Fruit fly (Drosophila melanogaster) whole organism, pupa: ENCODE measurements around the gene RpS9.

ENCODE experiments used
- CG10348 ChIP-seq: fragments of 200-800 bp; sonication (Bioruptor generic); IDR thresholded peaks from 2 replicates; pipeline ENCODE4 v1.3.6; 2022; ENCODE audit warnings: missing biosample characterization, missing genetic modification characterization
- CG13204 ChIP-seq: fragments of 200-800 bp; sonication (Bioruptor generic); optimal IDR thresholded peaks from 2 replicates; lab custom pipeline; 2018; ENCODE audit warnings: missing biosample characterization, mild to moderate bottlenecking, missing genetic modification characterization, moderate library complexity
- CG15710 ChIP-seq: fragments of 200-800 bp; sonication (Bioruptor generic); optimal IDR thresholded peaks from 2 replicates; lab custom pipeline; 2018; ENCODE audit warnings: missing biosample characterization, mild to moderate bottlenecking, missing genetic modification characterization, moderate library complexity
- CG8159 ChIP-seq: fragments of 200-800 bp; sonication (Bioruptor generic); optimal IDR thresholded peaks from 3 replicates; lab custom pipeline; 2018; ENCODE audit warnings: missing biosample characterization, mild to moderate bottlenecking, missing genetic modification characterization, moderate library complexity
- D1 ChIP-seq: fragments of 200-800 bp; sonication (Bioruptor generic); optimal IDR thresholded peaks from 2 replicates; lab custom pipeline; 2018; ENCODE audit warnings: missing biosample characterization, mild to moderate bottlenecking, missing genetic modification characterization, moderate library complexity
- Ets98B ChIP-seq: fragments of 200-800 bp; sonication (Bioruptor generic); IDR thresholded peaks from 2 replicates; pipeline ENCODE4 v1.3.6; 2022; ENCODE audit warnings: missing biosample characterization, missing genetic modification characterization
- Snoo ChIP-seq: fragments of 200-800 bp; sonication (Bioruptor generic); optimal IDR thresholded peaks from 3 replicates; lab custom pipeline; 2017; ENCODE audit warnings: missing biosample characterization, mild to moderate bottlenecking, missing genetic modification characterization, inconsistent platforms
- fd96Ca ChIP-seq: fragments of 200-800 bp; sonication (Bioruptor generic); IDR thresholded peaks from 3 replicates; pipeline ENCODE4 v1.3.6; 2022; ENCODE audit warnings: missing biosample characterization, missing genetic modification characterization
- gl ChIP-seq: fragments of 200-800 bp; sonication (Bioruptor generic); optimal IDR thresholded peaks from 2 replicates; lab custom pipeline; 2018; ENCODE audit warnings: missing biosample characterization, mild to moderate bottlenecking, missing genetic modification characterization

DNA sequence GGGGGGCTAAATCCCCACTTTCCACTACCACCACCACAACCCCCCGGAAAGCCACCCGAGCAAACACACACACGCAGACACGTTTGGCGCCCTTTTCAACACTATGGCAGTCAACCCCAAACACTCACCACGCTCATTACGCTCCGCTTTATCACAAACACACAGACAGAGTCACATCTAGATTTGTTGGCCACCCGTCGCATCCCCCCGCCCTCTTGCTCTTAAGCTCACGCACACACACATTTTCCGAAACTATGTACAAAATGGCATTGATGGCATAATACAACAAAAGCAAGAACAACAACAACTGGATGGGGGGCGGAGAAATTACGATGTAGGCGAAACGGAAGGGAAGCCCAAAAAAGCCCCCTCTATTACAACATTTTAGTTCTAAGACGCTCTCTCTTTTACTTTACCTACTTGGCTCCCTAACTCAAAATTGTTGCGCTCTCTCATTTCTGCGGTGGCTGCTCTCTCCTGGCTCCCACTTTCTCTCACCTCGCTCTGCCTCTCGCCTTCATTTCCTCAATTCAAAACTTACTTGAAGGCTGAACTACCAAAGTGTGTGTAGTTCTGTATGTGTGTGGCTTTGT is 45.6 kb downstream of the RpS9 start:
- TF ChIP-seq D1 (tag; lab: Kevin White, UChicago) (no peak), Ets98B (GFP tag; lab: Robert Waterston, UW) (no peak), CG13204 (GFP tag; lab: Kevin White, UChicago) (no peak), gl (tag; lab: Kevin White, UChicago) (no peak), CG10348 (GFP tag; lab: Robert Waterston, UW) (no peak), Snoo (tag; lab: Kevin White, UChicago) (no peak), CG15710 (tag; lab: Kevin White, UChicago) (no peak), CG8159 (tag; lab: Kevin White, UChicago) (no peak), fd96Ca (no peak)
